Fruit fly (Drosophila melanogaster) Kc167 (cell line): ENCODE measurements around the gene Sb.

Experiments
- Myc ChIP-seq: fragments of >200 bp; optimal IDR thresholded peaks from 2 replicates; lab custom pipeline; 2017; ENCODE audit warnings: missing external identifiers
- Sin3A ChIP-seq: fragments of >200 bp; optimal IDR thresholded peaks from 2 replicates; lab custom pipeline; 2018; ENCODE audit warnings: missing external identifiers
- h ChIP-seq: fragments of >200 bp; optimal IDR thresholded peaks from 3 replicates; lab custom pipeline; 2018; ENCODE audit warnings: missing external identifiers
- insv ChIP-seq: fragments of >200 bp; optimal IDR thresholded peaks from 3 replicates; lab custom pipeline; 2018; ENCODE audit warnings: missing external identifiers
- psq ChIP-seq: fragments of >200 bp; optimal IDR thresholded peaks from 2 replicates; lab custom pipeline; 2017; ENCODE audit warnings: missing external identifiers
- ttk ChIP-seq: sonication (Bioruptor generic); optimal IDR thresholded peaks from 2 replicates; lab custom pipeline; 2017; ENCODE audit warnings: missing external identifiers

Sb gene

dm6 chr3R:16115861-16116260 is at the start of gene Sb:
TSS of gene Sb (plus strand) at chr3R:16116161.
- TF ChIP-seq psq (lab: Kevin White, UChicago) (no peak), h (lab: Kevin White, UChicago) (no peak), Myc (lab: Kevin White, UChicago) (no peak), Sin3A (lab: Kevin White, UChicago) (no peak), ttk (lab: Kevin White, UChicago) (no peak), insv (lab: Kevin White, UChicago) (no peak)

DNA sequence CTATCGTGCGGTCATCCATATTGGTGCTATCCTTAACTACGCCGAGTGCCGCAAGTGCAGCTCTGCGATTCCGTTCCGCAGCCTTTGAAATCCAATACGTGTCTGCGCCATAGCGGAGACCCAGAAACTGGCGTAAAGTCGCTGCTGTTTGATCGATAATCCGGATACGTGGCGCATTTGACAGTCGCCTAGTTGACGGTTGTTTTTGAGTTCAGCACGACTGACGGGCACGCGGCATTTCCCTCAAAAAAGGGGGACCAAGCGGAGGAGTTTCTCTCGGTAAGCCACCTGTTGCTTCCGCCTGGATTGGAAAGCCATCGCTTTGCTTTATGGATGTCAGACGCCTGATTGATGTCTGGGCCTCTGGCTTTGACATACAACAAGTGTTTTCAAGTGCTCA is 48.5 kb upstream of the Sb start, which contains the start of gene CG10185:
Gene CG10185 (minus strand): TSS at position 101 of the 400 bp plus-strand sequence.
- TF ChIP-seq insv (lab: Kevin White, UChicago) (no peak), psq (lab: Kevin White, UChicago) (no peak), Sin3A (lab: Kevin White, UChicago) (no peak), Myc (lab: Kevin White, UChicago) (no peak), ttk (lab: Kevin White, UChicago) (no peak), h (lab: Kevin White, UChicago) (no peak)

dm6 chr3R:16069266-16069665 is 46.7 kb upstream of the Sb start:
- TF ChIP-seq Sin3A (lab: Kevin White, UChicago): no peak
- TF ChIP-seq psq (lab: Kevin White, UChicago): no peak
- no peak for TF ChIP-seq insv (lab: Kevin White, UChicago)
- TF ChIP-seq ttk (lab: Kevin White, UChicago): no peak
- no peak for TF ChIP-seq h (lab: Kevin White, UChicago)
- no peak for TF ChIP-seq Myc (lab: Kevin White, UChicago)

DNA sequence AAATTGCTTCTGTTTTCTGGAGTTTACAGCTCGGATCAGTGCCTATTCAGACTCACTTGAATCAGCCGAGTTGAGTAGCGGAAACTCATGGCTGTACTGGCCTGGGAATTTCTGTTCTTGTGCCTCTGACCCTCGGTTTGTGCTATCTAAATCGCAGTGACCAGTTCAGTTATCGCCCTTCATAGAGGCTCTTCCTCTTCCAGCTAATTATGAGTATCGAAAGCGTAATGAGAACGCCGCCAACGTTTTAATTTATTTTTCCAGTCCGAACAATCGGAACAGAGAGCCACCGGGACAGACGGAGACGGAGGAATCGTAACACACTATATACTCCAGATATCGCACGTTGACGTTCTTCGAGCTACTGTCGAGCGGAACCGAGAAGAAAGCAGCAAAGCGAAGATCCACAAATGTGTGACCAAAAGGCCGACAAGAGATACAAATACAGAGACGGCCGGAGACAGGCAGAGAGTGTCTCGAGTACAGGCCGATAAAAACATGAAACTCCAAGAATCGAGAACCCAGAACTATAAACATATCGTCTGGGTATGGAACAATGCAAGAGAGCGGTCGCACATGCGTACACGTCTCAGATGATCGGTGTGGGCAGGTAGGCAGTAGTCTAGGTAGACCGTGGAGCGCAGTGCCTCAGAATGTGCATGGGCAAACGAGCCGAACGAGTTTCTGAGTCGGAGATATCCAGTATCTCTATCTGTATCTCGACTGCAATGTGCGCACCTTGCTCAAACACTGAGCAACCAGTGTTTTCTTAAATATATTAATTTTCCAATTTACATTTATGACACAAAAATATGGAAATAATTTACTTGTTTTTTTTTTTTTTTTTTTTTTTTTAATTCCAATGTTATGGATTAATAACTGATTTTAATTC is 44.0 kb upstream of the Sb start:
- TF ChIP-seq insv (lab: Kevin White, UChicago) (no peak), ttk (lab: Kevin White, UChicago) (no peak), psq (lab: Kevin White, UChicago) (no peak), Myc (lab: Kevin White, UChicago) (no peak), Sin3A (lab: Kevin White, UChicago) (no peak), h (lab: Kevin White, UChicago) (no peak)

DNA sequence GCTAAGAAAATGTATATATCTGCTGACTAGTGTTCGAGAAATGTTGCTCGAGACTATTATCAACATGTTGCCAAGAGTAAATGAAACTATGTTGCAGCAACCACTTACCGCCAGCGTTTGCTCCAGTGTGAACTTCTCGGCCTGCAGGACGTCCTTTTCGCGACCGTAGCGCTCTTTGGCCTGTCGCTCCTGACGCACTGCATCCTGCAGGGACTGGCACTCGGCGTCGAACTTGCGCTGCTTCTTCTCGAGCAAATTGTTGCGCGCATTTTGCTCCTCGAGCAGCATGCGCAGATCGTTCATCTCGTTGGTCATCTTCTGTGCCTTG is 43.4 kb upstream of the Sb start:
- TF ChIP-seq Sin3A (lab: Kevin White, UChicago) (no peak), psq (lab: Kevin White, UChicago) (no peak), h (lab: Kevin White, UChicago) (no peak), insv (lab: Kevin White, UChicago) (no peak), Myc (lab: Kevin White, UChicago) (no peak)

DNA sequence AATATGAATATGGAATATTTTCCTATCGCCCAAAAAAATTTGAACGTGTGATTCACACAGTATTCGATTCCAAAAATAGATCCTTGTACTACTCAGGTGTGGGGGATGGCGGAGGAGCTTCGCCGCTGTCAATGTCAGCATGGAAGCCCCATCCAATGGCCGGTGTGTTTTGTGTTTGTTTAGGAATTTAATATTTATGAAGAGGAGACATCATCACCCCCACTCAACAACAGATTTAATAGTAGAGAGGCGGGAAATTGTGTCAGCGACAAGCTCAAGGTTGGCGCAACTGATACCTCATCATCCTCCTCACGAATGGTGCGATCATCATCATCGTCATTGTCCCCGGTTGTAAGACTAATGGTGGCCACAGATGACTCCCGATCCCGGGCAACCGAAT is 41.8 kb upstream of the Sb start:
- TF ChIP-seq Sin3A (lab: Kevin White, UChicago) (no peak), ttk (lab: Kevin White, UChicago) (no peak)

- TF ChIP-seq Myc (lab: Kevin White, UChicago): no peak
- no peak for TF ChIP-seq h (lab: Kevin White, UChicago)
- TF ChIP-seq insv (lab: Kevin White, UChicago): no peak
- TF ChIP-seq psq (lab: Kevin White, UChicago): no peak
Measured at dm6 chr3R:16078247-16078646, 37.7 kb upstream of the Sb start.

- TF ChIP-seq h (lab: Kevin White, UChicago): no peak
- TF ChIP-seq insv (lab: Kevin White, UChicago): no peak
- no peak for TF ChIP-seq psq (lab: Kevin White, UChicago)
Measured at dm6 chr3R:16080942-16081589, 34.9 kb upstream of the Sb start, which contains the start of gene CG32855. TSS of gene CG32855 (minus strand) at chr3R:16080992.

- no peak for TF ChIP-seq Sin3A (lab: Kevin White, UChicago)
- TF ChIP-seq Myc (lab: Kevin White, UChicago): no peak
Measured at dm6 chr3R:16082384-16082783, 33.6 kb upstream of the Sb start.

DNA sequence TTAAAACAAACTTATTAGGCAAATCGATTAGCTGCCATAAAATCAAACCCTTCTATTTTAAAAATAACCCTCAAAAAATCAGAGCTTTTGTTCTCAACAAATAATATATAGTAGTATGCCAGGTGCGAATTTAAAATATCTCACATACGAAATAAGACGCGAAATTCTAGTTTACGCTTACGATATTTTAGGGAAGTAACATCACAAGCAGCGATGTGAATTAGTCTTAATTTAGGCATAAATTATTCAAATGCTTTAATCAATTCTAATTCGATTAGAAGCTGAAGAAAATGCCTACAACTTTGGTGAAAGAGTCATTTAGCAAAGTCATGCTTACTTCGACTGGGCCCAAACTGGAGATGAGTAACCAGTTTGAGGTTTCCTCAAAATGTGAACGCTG is 32.4 kb upstream of the Sb start, which contains the start of gene sxe2:
Gene sxe2 (plus strand): TSS at position 301 of the 400 bp plus-strand sequence.
- TF ChIP-seq Myc (lab: Kevin White, UChicago) (no peak), psq (lab: Kevin White, UChicago) (no peak), insv (lab: Kevin White, UChicago) (no peak), h (lab: Kevin White, UChicago) (no peak)

dm6 chr3R:16091910-16092627 is 23.9 kb upstream of the Sb start:
- TF ChIP-seq ttk (lab: Kevin White, UChicago) (no peak), psq (lab: Kevin White, UChicago) (no peak), h (lab: Kevin White, UChicago) (no peak), Myc (lab: Kevin White, UChicago) (no peak), insv (lab: Kevin White, UChicago) (no peak), Sin3A (lab: Kevin White, UChicago) (no peak)
